Worm (Caenorhabditis elegans) whole organism, L1 larva: ENCODE results near the gene nhr-90.
A peak's percentile ranks its signal among the peaks of the same experiment; 100 is the strongest.

ENCODE experiments used
- C04F5.9 ChIP-seq: sonication (generic microtip); optimal IDR thresholded peaks from 2 replicates; lab custom pipeline; 2016; ENCODE audit warnings: missing genetic modification characterization, missing compliant biosample characterization
- C16A3.4 ChIP-seq: fragments of 150-350 bp; optimal IDR thresholded peaks from 2 replicates; lab custom pipeline; 2014; ENCODE audit warnings: missing biosample characterization, missing genetic modification characterization
- F16B12.6 ChIP-seq: fragments of 150-350 bp; optimal IDR thresholded peaks from 2 replicates; lab custom pipeline; 2014; ENCODE audit warnings: missing biosample characterization, missing genetic modification characterization
- Y116A8C.19 ChIP-seq: sonication (generic microtip); optimal IDR thresholded peaks from 2 replicates; lab custom pipeline; 2016; ENCODE audit warnings: missing compliant biosample characterization, missing genetic modification characterization, borderline replicate concordance
- aha-1 ChIP-seq: fragments of 150-350 bp; optimal IDR thresholded peaks from 2 replicates; lab custom pipeline; 2014; ENCODE audit warnings: missing biosample characterization, missing genetic modification characterization
- alr-1 ChIP-seq: fragments of 200-800 bp; sonication (Bioruptor generic); optimal IDR thresholded peaks from 2 replicates; lab custom pipeline; 2018; ENCODE audit warnings: borderline replicate concordance, mild to moderate bottlenecking, missing genetic modification characterization, missing compliant biosample characterization
- aly-2 ChIP-seq: fragments of 150-350 bp; optimal IDR thresholded peaks from 2 replicates; lab custom pipeline; 2014; ENCODE audit warnings: missing biosample characterization, missing genetic modification characterization
- ceh-90 ChIP-seq: sonication (generic microtip); optimal IDR thresholded peaks from 2 replicates; lab custom pipeline; 2016; ENCODE audit warnings: missing genetic modification characterization, missing compliant biosample characterization
- ces-1 ChIP-seq: fragments of 150-350 bp; optimal IDR thresholded peaks from 2 replicates; lab custom pipeline; 2014; ENCODE audit warnings: missing biosample characterization, missing genetic modification reagents, missing genetic modification characterization
- efl-1 ChIP-seq, 4 experiments: fragments of 150-350 bp; optimal IDR thresholded peaks in 3 of 4; peaks in 1 of 4; 1 replicate in 1 of 4; 2 replicates in 3 of 4; lab custom pipeline; 2014; ENCODE audit warnings: missing biosample characterization in 2 of 4, missing genetic modification characterization in 2 of 4, missing genetic modification reagents in 2 of 4
- egl-27 ChIP-seq, 2 experiments: fragments of 150-350 bp in 1 of 2; sonication (generic microtip); optimal IDR thresholded peaks; 3 replicates each; lab custom pipeline; 2017 to 2018; ENCODE audit warnings: missing biosample characterization in 2 of 2, missing genetic modification characterization in 2 of 2, missing genetic modification reagents in 2 of 2
- elt-2 ChIP-seq: sonication (generic microtip); optimal IDR thresholded peaks from 2 replicates; lab custom pipeline; 2016; ENCODE audit warnings: missing genetic modification characterization, mild to moderate bottlenecking, inconsistent platforms, missing compliant biosample characterization, missing genetic modification reagents
- elt-3 ChIP-seq, 6 experiments: fragments of 150-350 bp in 1 of 6; sonication (generic microtip); optimal IDR thresholded peaks; 2 replicates each; lab custom pipeline; 2017 to 2018; ENCODE audit warnings: missing biosample characterization in 6 of 6, missing genetic modification characterization in 6 of 6, inconsistent platforms in 1 of 6
- grh-1 ChIP-seq: fragments of 200-800 bp; sonication (Bioruptor generic); IDR thresholded peaks from 2 replicates; pipeline ENCODE4 v1.3.6; 2022; ENCODE audit warnings: missing genetic modification reagents, missing genetic modification characterization, missing compliant biosample characterization
- hpl-2 ChIP-seq: fragments of 150-350 bp; optimal IDR thresholded peaks from 2 replicates; lab custom pipeline; 2014; ENCODE audit warnings: missing biosample characterization, missing genetic modification reagents, missing genetic modification characterization
- isw-1 ChIP-seq: fragments of 200-800 bp; sonication (Bioruptor generic); IDR thresholded peaks from 2 replicates; pipeline ENCODE4 v1.3.6; 2022; ENCODE audit warnings: missing genetic modification characterization, missing compliant biosample characterization
- jun-1 ChIP-seq: fragments of 150-350 bp; optimal IDR thresholded peaks from 2 replicates; lab custom pipeline; 2014; ENCODE audit warnings: missing biosample characterization, missing genetic modification reagents, missing genetic modification characterization
- lin-14 ChIP-seq: fragments of 200-800 bp; sonication (Bioruptor generic); optimal IDR thresholded peaks from 2 replicates; lab custom pipeline; 2018; ENCODE audit warnings: mild to moderate bottlenecking, missing genetic modification characterization, moderate library complexity, missing compliant biosample characterization
- lin-15B ChIP-seq: fragments of 150-350 bp; sonication (generic microtip); optimal IDR thresholded peaks from 3 replicates; lab custom pipeline; 2014; ENCODE audit warnings: missing biosample characterization, missing genetic modification characterization
- lin-39 ChIP-seq: fragments of 150-350 bp; optimal IDR thresholded peaks from 2 replicates; lab custom pipeline; 2014; ENCODE audit warnings: missing biosample characterization, missing genetic modification reagents, missing genetic modification characterization
- mab-9 ChIP-seq: fragments of 200-800 bp; sonication (Bioruptor generic); IDR thresholded peaks from 2 replicates; pipeline ENCODE4 v1.3.6; 2022; ENCODE audit warnings: missing genetic modification reagents, missing genetic modification characterization, missing compliant biosample characterization
- mef-2 ChIP-seq: fragments of 150-350 bp; optimal IDR thresholded peaks from 2 replicates; lab custom pipeline; 2014; ENCODE audit warnings: missing biosample characterization, missing genetic modification characterization
- nhr-11 ChIP-seq: fragments of 150-350 bp; optimal IDR thresholded peaks from 2 replicates; lab custom pipeline; 2014; ENCODE audit warnings: missing biosample characterization, missing genetic modification characterization
- nhr-19 ChIP-seq: fragments of 200-800 bp; sonication (Bioruptor generic); conservative IDR thresholded peaks from 2 replicates; pipeline ENCODE4 v1.3.6; 2022; ENCODE audit warnings: missing genetic modification characterization, missing compliant biosample characterization
- nhr-90 ChIP-seq: sonication (generic microtip); optimal IDR thresholded peaks from 2 replicates; lab custom pipeline; 2016; ENCODE audit warnings: mild to moderate bottlenecking, missing genetic modification characterization, missing compliant biosample characterization; ENCODE audit not compliant: poor library complexity
- pax-3 ChIP-seq: fragments of 200-800 bp; sonication (Bioruptor generic); optimal IDR thresholded peaks from 2 replicates; lab custom pipeline; 2018; ENCODE audit warnings: mild to moderate bottlenecking, missing genetic modification characterization, moderate library complexity, missing compliant biosample characterization
- rnt-1 ChIP-seq: sonication (generic microtip); optimal IDR thresholded peaks from 2 replicates; lab custom pipeline; 2016; ENCODE audit warnings: mild to moderate bottlenecking, missing genetic modification characterization, moderate library complexity, missing compliant biosample characterization
- skn-1 ChIP-seq: fragments of 150-350 bp; optimal IDR thresholded peaks from 2 replicates; lab custom pipeline; 2014; ENCODE audit warnings: missing biosample characterization, missing genetic modification characterization
- sox-4 ChIP-seq: sonication (generic microtip); optimal IDR thresholded peaks from 2 replicates; lab custom pipeline; 2016; ENCODE audit warnings: missing genetic modification characterization, missing compliant biosample characterization
- sptf-1 ChIP-seq: fragments of 150-350 bp; optimal IDR thresholded peaks from 2 replicates; lab custom pipeline; 2014; ENCODE audit warnings: missing biosample characterization, missing genetic modification characterization
- sup-37 ChIP-seq: fragments of 200-800 bp; sonication (Bioruptor generic); optimal IDR thresholded peaks from 2 replicates; lab custom pipeline; 2018; ENCODE audit warnings: mild to moderate bottlenecking, missing genetic modification characterization, missing compliant biosample characterization
- unc-30 ChIP-seq: sonication (generic microtip); optimal IDR thresholded peaks from 2 replicates; lab custom pipeline; 2017; ENCODE audit warnings: missing biosample characterization, missing genetic modification characterization
- unc-86 ChIP-seq: sonication (generic microtip); optimal IDR thresholded peaks from 2 replicates; lab custom pipeline; 2016; ENCODE audit warnings: missing genetic modification characterization, missing compliant biosample characterization
- zag-1 ChIP-seq: fragments of 150-350 bp; optimal IDR thresholded peaks from 2 replicates; lab custom pipeline; 2014; ENCODE audit warnings: missing biosample characterization, missing genetic modification characterization
- ztf-4 ChIP-seq: fragments of 150-350 bp; optimal IDR thresholded peaks from 2 replicates; lab custom pipeline; 2014; ENCODE audit warnings: missing biosample characterization, missing genetic modification characterization

nhr-90 gene

DNA sequence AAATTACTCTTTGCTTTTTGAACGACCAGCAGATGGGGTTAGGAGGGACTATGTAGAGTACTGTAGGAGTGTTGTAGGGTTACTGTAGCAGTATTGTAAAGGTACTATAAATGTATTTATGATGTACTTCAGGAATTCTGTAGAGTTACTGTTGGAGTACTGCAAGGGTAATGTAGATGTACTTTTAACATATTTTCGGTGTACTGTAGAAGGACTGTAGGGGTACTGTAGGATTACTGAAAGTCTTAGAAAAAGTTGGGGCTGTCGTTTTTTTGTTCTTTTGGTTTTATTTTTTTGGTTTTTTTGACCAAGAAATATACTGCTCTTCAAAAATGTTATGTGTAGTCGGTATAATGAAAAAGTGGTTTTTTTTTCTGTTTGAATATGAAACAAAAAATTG, 11.7 kb upstream of the nhr-90 start:
- no peak for TF ChIP-seq pax-3 (tag; lab: Kevin White, UChicago)
- TF ChIP-seq lin-39 (tag; lab: Kevin White, UChicago): no peak
- no peak for TF ChIP-seq rnt-1 (tag; lab: Kevin White, UChicago)
- no peak for TF ChIP-seq C16A3.4 (tag; lab: Kevin White, UChicago)
- TF ChIP-seq ztf-4 (tag; lab: Kevin White, UChicago): no peak
- no peak for TF ChIP-seq mef-2 (tag; lab: Kevin White, UChicago)
- TF ChIP-seq egl-27 (tag; optimal IDR thresholded peaks at IDR 0.05; lab: Kevin White, UChicago): no peak
- no peak for TF ChIP-seq nhr-19 (GFP tag; lab: Robert Waterston, UW)
- TF ChIP-seq nhr-11 (tag; lab: Kevin White, UChicago): no peak
- TF ChIP-seq elt-2 (tag; lab: Kevin White, UChicago): no peak
- no peak for TF ChIP-seq zag-1 (tag; lab: Kevin White, UChicago)
- TF ChIP-seq Y116A8C.19: no peak
- TF ChIP-seq nhr-90 (tag; lab: Kevin White, UChicago): no peak
- no peak for TF ChIP-seq ces-1 (GFP tag; lab: Kevin White, UChicago)
- no peak for TF ChIP-seq isw-1 (GFP tag; lab: Robert Waterston, UW)
- no peak for TF ChIP-seq alr-1 (tag; lab: Kevin White, UChicago)
- no peak for TF ChIP-seq skn-1

DNA sequence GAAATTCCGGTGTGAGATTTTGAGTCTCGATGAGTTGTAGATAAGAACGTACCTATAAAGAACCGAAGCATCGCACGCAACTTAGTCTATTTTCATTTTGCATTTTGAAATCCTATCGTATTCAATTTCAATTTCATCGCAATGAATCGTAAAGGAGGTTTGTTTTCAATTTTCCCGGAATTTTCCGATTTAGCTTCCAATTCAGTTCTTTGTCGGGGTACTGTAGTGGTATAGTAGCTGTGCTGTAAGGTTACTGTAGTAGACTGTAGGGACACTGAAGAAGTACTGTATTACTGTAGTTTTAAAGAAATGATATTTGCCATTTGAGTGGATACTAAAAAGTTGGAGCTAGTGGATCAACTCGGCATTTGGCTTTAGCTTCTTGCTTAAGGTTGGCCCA, 10.5 kb upstream of the nhr-90 start:
- TF ChIP-seq efl-1 (optimal IDR thresholded peaks at IDR 0.05; lab: Kevin White, UChicago): no peak
- peak in 1 of 2 experiments; percentile 3 for TF ChIP-seq efl-1 (GFP tag; optimal IDR thresholded peaks at IDR 0.05 in 1 of 2; lab: Kevin White, UChicago)
- TF ChIP-seq lin-39 (tag; lab: Kevin White, UChicago): no peak
- no peak for TF ChIP-seq C16A3.4 (tag; lab: Kevin White, UChicago)
- TF ChIP-seq ceh-90 (tag; lab: Kevin White, UChicago): no peak

- TF ChIP-seq aha-1 (no peak), egl-27 (tag; optimal IDR thresholded peaks at IDR 0.05; lab: Kevin White, UChicago) (no peak), lin-14 (GFP tag; lab: Kevin White, UChicago) (no peak), F16B12.6 (tag; lab: Kevin White, UChicago) (no peak), isw-1 (GFP tag; lab: Robert Waterston, UW) (no peak), elt-3 (tag; optimal IDR thresholded peaks at IDR 0.05; lab: Kevin White, UChicago) (no peak), elt-2 (tag; lab: Kevin White, UChicago) (no peak), sox-4 (tag; lab: Kevin White, UChicago) (no peak), nhr-11 (tag; lab: Kevin White, UChicago) (no peak), lin-15B (no peak), sptf-1 (no peak)
- TF ChIP-seq, all 84 proteins: peak for 0
Measured at ce11 chrV:600231-600630, 10.1 kb upstream of the nhr-90 start, which contains the start of gene nhr-251. Gene nhr-251, plus strand, starts transcription at chrV:600531.

- no peak for TF ChIP-seq unc-30 (tag; lab: Kevin White, UChicago)
- no peak for TF ChIP-seq C04F5.9 (tag; lab: Kevin White, UChicago)
Measured at ce11 chrV:604105-604504, 6.2 kb upstream of the nhr-90 start, which contains the start of gene srlf-37. Gene srlf-37, minus strand, starts transcription at chrV:604205.

ce11 chrV:608844-609243, 1.5 kb upstream of the nhr-90 start, which contains the start of gene srw-109:
Gene srw-109, minus strand, starts transcription at chrV:608944.
- no peak for TF ChIP-seq unc-86 (tag; lab: Kevin White, UChicago)

DNA sequence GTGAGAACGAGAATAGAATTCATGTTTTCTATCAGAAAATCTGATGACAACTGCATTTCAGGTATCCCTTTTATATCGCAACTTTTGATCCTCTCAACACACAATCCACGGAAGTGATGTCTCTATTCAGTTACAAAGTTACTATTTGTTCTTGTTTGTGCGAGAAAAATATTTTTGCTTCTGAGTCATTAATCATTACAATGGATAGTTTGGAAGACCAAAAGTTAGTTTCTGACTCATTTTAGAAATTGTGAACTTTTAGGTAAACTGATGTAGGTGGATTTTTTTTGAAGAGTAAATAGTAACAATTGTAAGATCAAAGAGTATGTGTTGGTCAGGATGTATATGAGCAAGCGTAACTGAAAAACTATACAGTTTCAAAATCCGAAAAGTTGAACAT, 641 bp upstream of the nhr-90 start, which contains the start of gene srlf-36:
srlf-36 (minus strand) TSS at position 101 of the 400 bp plus-strand sequence.
- TF ChIP-seq sptf-1 (no peak), jun-1 (tag; lab: Kevin White, UChicago) (no peak), pax-3 (tag; lab: Kevin White, UChicago) (no peak), mab-9 (no peak), aly-2 (tag; lab: Kevin White, UChicago) (no peak), skn-1 (no peak), grh-1 (GFP tag; lab: Robert Waterston, UW) (no peak), nhr-90 (tag; lab: Kevin White, UChicago) (no peak), C16A3.4 (tag; lab: Kevin White, UChicago) (no peak), lin-14 (GFP tag; lab: Kevin White, UChicago) (no peak), egl-27 (tag; optimal IDR thresholded peaks at IDR 0.05; lab: Kevin White, UChicago) (no peak), sup-37 (GFP tag; lab: Kevin White, UChicago) (no peak), hpl-2 (no peak), ces-1 (GFP tag; lab: Kevin White, UChicago) (no peak)
- TF ChIP-seq, all 84 proteins: peak for 0
